Worm (Caenorhabditis elegans) whole organism, young adult: ENCODE data around the gene K08E4.8.

Source experiments
- F57A8.1 ChIP-seq: fragments of 200-800 bp; sonication (Bioruptor generic); optimal IDR thresholded peaks from 2 replicates; lab custom pipeline; 2018; ENCODE audit warnings: mild to moderate bottlenecking, missing genetic modification characterization, moderate library complexity, missing compliant biosample characterization
- ZK185.1 ChIP-seq: sonication (generic microtip); optimal IDR thresholded peaks from 2 replicates; lab custom pipeline; 2016; ENCODE audit warnings: mild to moderate bottlenecking, missing genetic modification characterization, missing compliant biosample characterization; ENCODE audit not compliant: poor library complexity, severe bottlenecking
- ama-1 ChIP-seq, 3 experiments: fragments of 150-350 bp in 1 of 3; sonication (generic microtip) in 2 of 3; optimal IDR thresholded peaks; 2 replicates each; lab custom pipeline; 2014 to 2018; ENCODE audit warnings: missing biosample characterization in 2 of 3, missing genetic modification characterization in 2 of 3, missing genetic modification reagents in 2 of 3
- aptf-3 ChIP-seq: fragments of 200-800 bp; sonication (Bioruptor generic); IDR thresholded peaks from 2 replicates; pipeline ENCODE4 v1.3.6; 2022; ENCODE audit warnings: missing genetic modification characterization, missing compliant biosample characterization
- dpl-1 ChIP-seq: fragments of 150-350 bp; optimal IDR thresholded peaks from 2 replicates; lab custom pipeline; 2014; ENCODE audit warnings: missing biosample characterization, missing genetic modification reagents, missing genetic modification characterization
- madf-3 ChIP-seq: fragments of 200-800 bp; sonication (Bioruptor generic); IDR thresholded peaks from 2 replicates; pipeline ENCODE4 v1.3.6; 2022; ENCODE audit warnings: missing genetic modification reagents, missing genetic modification characterization, missing compliant biosample characterization
- madf-6 ChIP-seq: fragments of 200-800 bp; sonication (Bioruptor generic); IDR thresholded peaks from 2 replicates; pipeline ENCODE4 v1.3.6; 2022; ENCODE audit warnings: missing genetic modification reagents, missing genetic modification characterization, missing compliant biosample characterization
- pha-4 ChIP-seq: fragments of 150-350 bp; sonication (generic microtip); optimal IDR thresholded peaks from 2 replicates; lab custom pipeline; 2014; ENCODE audit warnings: missing biosample characterization, missing genetic modification reagents, missing genetic modification characterization
- unc-130 ChIP-seq: sonication (generic microtip); optimal IDR thresholded peaks from 2 replicates; lab custom pipeline; 2016; ENCODE audit warnings: missing genetic modification reagents, missing genetic modification characterization, missing compliant biosample characterization
- ztf-28 ChIP-seq: fragments of 200-800 bp; sonication (Bioruptor generic); IDR thresholded peaks from 2 replicates; pipeline ENCODE4 v1.3.6; 2022; ENCODE audit warnings: missing genetic modification reagents, missing genetic modification characterization, missing compliant biosample characterization
- ztf-3 ChIP-seq: fragments of 200-800 bp; sonication (Bioruptor generic); optimal IDR thresholded peaks from 2 replicates; lab custom pipeline; 2018; ENCODE audit warnings: mild to moderate bottlenecking, missing genetic modification characterization, missing compliant biosample characterization

- TF ChIP-seq F57A8.1 (no peak), ztf-3 (GFP tag; lab: Kevin White, UChicago) (no peak), dpl-1 (GFP tag; lab: Kevin White, UChicago) (no peak), aptf-3 (GFP tag; lab: Robert Waterston, UW) (no peak), ama-1 (optimal IDR thresholded peaks at IDR 0.05; lab: Kevin White, UChicago) (no peak), ama-1 (GFP tag; optimal IDR thresholded peaks at IDR 0.05; lab: Kevin White, UChicago) (no peak), madf-3 (GFP tag; lab: Robert Waterston, UW) (no peak), pha-4 (tag; lab: Kevin White, UChicago) (no peak), madf-6 (GFP tag; lab: Robert Waterston, UW) (no peak), ZK185.1 (tag; lab: Kevin White, UChicago) (no peak), unc-130 (no peak), ztf-28 (GFP tag; lab: Robert Waterston, UW) (no peak)
These were observed 20.7 kb downstream of the K08E4.8 start for ce11 chrIV:12040431-12040830.
